Fruit fly (Drosophila melanogaster) whole organism, embryonic: ENCODE results near the gene CG7407.
A peak's percentile ranks its signal among the peaks of the same experiment; 100 is the strongest.

Experiments
- Awh ChIP-seq: fragments of 200-800 bp; sonication (Bioruptor generic); IDR thresholded peaks from 2 replicates; pipeline ENCODE4, ENCODE4 v1.3.6; 2022; ENCODE audit warnings: missing biosample characterization, missing genetic modification characterization
- B-H2 ChIP-seq: fragments of 200-800 bp; sonication (Bioruptor generic); optimal IDR thresholded peaks from 2 replicates; lab custom pipeline; 2018; ENCODE audit warnings: missing biosample characterization, mild to moderate bottlenecking, missing genetic modification characterization
- CG10209 ChIP-seq: fragments of 200-800 bp; sonication (Bioruptor generic); optimal IDR thresholded peaks from 3 replicates; lab custom pipeline; 2017; ENCODE audit warnings: missing biosample characterization, mild to moderate bottlenecking, missing genetic modification characterization, missing genetic modification reagents
- CG10321 ChIP-seq: fragments of 200-800 bp; sonication (Bioruptor generic); IDR thresholded peaks from 2 replicates; pipeline ENCODE4 v1.3.6; 2022; ENCODE audit warnings: missing biosample characterization, missing genetic modification characterization
- CG10462 ChIP-seq: fragments of 200-800 bp; sonication (Bioruptor generic); optimal IDR thresholded peaks from 2 replicates; lab custom pipeline; 2016; ENCODE audit warnings: missing biosample characterization, missing genetic modification characterization
- CG12236 ChIP-seq: fragments of 200-800 bp; sonication (Bioruptor generic); optimal IDR thresholded peaks from 2 replicates; lab custom pipeline; 2016; ENCODE audit warnings: missing biosample characterization, missing genetic modification characterization
- CG17612 ChIP-seq: fragments of 200-800 bp; sonication (Bioruptor generic); IDR thresholded peaks from 2 replicates; pipeline ENCODE4 v1.3.6; 2022; ENCODE audit warnings: missing biosample characterization, missing genetic modification characterization
- CG18599 ChIP-seq: fragments of 200-800 bp; sonication (Bioruptor generic); optimal IDR thresholded peaks from 3 replicates; lab custom pipeline; 2017; ENCODE audit warnings: missing biosample characterization, missing genetic modification characterization, mild to moderate bottlenecking, moderate library complexity, missing genetic modification reagents
- CG18764 ChIP-seq: fragments of 200-800 bp; sonication (Bioruptor generic); optimal IDR thresholded peaks from 3 replicates; lab custom pipeline; 2016; ENCODE audit warnings: missing biosample characterization, missing genetic modification characterization
- CG33213 ChIP-seq: fragments of 200-800 bp; sonication (Bioruptor generic); optimal IDR thresholded peaks from 3 replicates; lab custom pipeline; 2016; ENCODE audit warnings: missing biosample characterization, missing genetic modification characterization
- CG4328 ChIP-seq: fragments of 200-800 bp; sonication (Bioruptor generic); optimal IDR thresholded peaks from 3 replicates; lab custom pipeline; 2017; ENCODE audit warnings: missing biosample characterization, missing genetic modification reagents, missing genetic modification characterization
- CG4820 ChIP-seq: fragments of 200-800 bp; sonication (Bioruptor generic); optimal IDR thresholded peaks from 3 replicates; lab custom pipeline; 2016; ENCODE audit warnings: missing biosample characterization, missing genetic modification characterization
- CG6272 ChIP-seq: fragments of 200-800 bp; sonication (Bioruptor generic); IDR thresholded peaks from 2 replicates; pipeline ENCODE4 v1.3.6; 2022; ENCODE audit warnings: missing biosample characterization, missing genetic modification characterization
- CG7372 ChIP-seq: fragments of 200-800 bp; sonication (Bioruptor generic); IDR thresholded peaks from 2 replicates; pipeline ENCODE4 v1.3.6; 2022; ENCODE audit warnings: missing biosample characterization, missing genetic modification characterization
- CG8359 ChIP-seq: fragments of 200-800 bp; sonication (Bioruptor generic); optimal IDR thresholded peaks from 2 replicates; lab custom pipeline; 2017; ENCODE audit warnings: missing biosample characterization, mild to moderate bottlenecking, missing genetic modification characterization, borderline replicate concordance
- CG9817 ChIP-seq: fragments of 200-800 bp; sonication (Bioruptor generic); optimal IDR thresholded peaks from 2 replicates; lab custom pipeline; 2018; ENCODE audit warnings: missing biosample characterization, mild to moderate bottlenecking, missing genetic modification characterization, moderate library complexity
- D19A ChIP-seq: fragments of 200-800 bp; optimal IDR thresholded peaks from 3 replicates; lab custom pipeline; 2019; ENCODE audit warnings: missing biosample characterization, mild to moderate bottlenecking, missing genetic modification characterization, moderate library complexity
- Doc2 ChIP-seq: fragments of 200-800 bp; sonication (Bioruptor generic); IDR thresholded peaks from 2 replicates; pipeline ENCODE4 v1.3.6; 2022; ENCODE audit warnings: missing biosample characterization, missing genetic modification characterization
- Eip74EF ChIP-seq, 2 experiments: fragments of 200-800 bp in 1 of 2; fragments of >200 bp in 1 of 2; sonication (Bioruptor generic) in 1 of 2; optimal IDR thresholded peaks; 2 replicates each; lab custom pipeline; 2017 to 2019; ENCODE audit warnings: missing biosample characterization in 2 of 2, missing genetic modification characterization in 2 of 2, mild to moderate bottlenecking in 1 of 2, moderate library complexity in 1 of 2
- H15 ChIP-seq: fragments of 200-800 bp; sonication (Bioruptor generic); IDR thresholded peaks from 3 replicates; pipeline ENCODE4 v1.3.6; 2022; ENCODE audit warnings: missing biosample characterization, missing genetic modification characterization
- H2.0 ChIP-seq: fragments of 200-800 bp; sonication (Bioruptor generic); IDR thresholded peaks from 2 replicates; pipeline ENCODE4 v1.3.6; 2022; ENCODE audit warnings: missing biosample characterization, missing genetic modification characterization
- HLH3B ChIP-seq: fragments of 200-800 bp; sonication (Bioruptor generic); IDR thresholded peaks from 2 replicates; pipeline ENCODE4 v1.3.6; 2022; ENCODE audit warnings: missing biosample characterization, missing genetic modification characterization
- Hr39 ChIP-seq: fragments of >200 bp; optimal IDR thresholded peaks from 2 replicates; lab custom pipeline; 2017
- Hsf ChIP-seq: fragments of 200-800 bp; sonication (Bioruptor generic); optimal IDR thresholded peaks from 3 replicates; lab custom pipeline; 2016; ENCODE audit warnings: missing biosample characterization, missing genetic modification characterization
- Mad ChIP-seq: fragments of 200-800 bp; sonication (Bioruptor generic); optimal IDR thresholded peaks from 2 replicates; lab custom pipeline; 2016; ENCODE audit warnings: missing biosample characterization, missing genetic modification characterization
- NC2β ChIP-seq: fragments of 200-800 bp; sonication (Bioruptor generic); optimal IDR thresholded peaks from 2 replicates; lab custom pipeline; 2016; ENCODE audit warnings: missing biosample characterization, missing genetic modification characterization
- Opbp ChIP-seq: fragments of 200-800 bp; sonication (Bioruptor generic); IDR thresholded peaks from 3 replicates; pipeline ENCODE4 v1.3.6; 2022; ENCODE audit warnings: missing biosample characterization, missing genetic modification characterization; ENCODE audit not compliant: partially characterized antibody
- Optix ChIP-seq: fragments of 200-800 bp; sonication (Bioruptor generic); IDR thresholded peaks from 3 replicates; pipeline ENCODE4 v1.3.6; 2022; ENCODE audit warnings: missing biosample characterization, missing genetic modification characterization
- Side ChIP-seq: fragments of 200-800 bp; sonication (Bioruptor generic); optimal IDR thresholded peaks from 2 replicates; lab custom pipeline; 2016; ENCODE audit warnings: missing biosample characterization, missing genetic modification characterization
- Spps ChIP-seq: fragments of 200-800 bp; sonication (Bioruptor generic); optimal IDR thresholded peaks from 2 replicates; lab custom pipeline; 2018; ENCODE audit warnings: missing biosample characterization, mild to moderate bottlenecking, missing genetic modification characterization
- Tbp ChIP-seq: fragments of >200 bp; optimal IDR thresholded peaks from 2 replicates; lab custom pipeline; 2018; ENCODE audit warnings: missing biosample characterization, missing genetic modification characterization
- Xbp1 ChIP-seq: fragments of 200-800 bp; sonication (Bioruptor generic); optimal IDR thresholded peaks from 3 replicates; lab custom pipeline; 2016; ENCODE audit warnings: missing biosample characterization, mild to moderate bottlenecking, missing genetic modification characterization
- ash1 ChIP-seq: fragments of 200-800 bp; sonication (Bioruptor generic); optimal IDR thresholded peaks from 2 replicates; lab custom pipeline; 2018; ENCODE audit warnings: missing biosample characterization, mild to moderate bottlenecking, missing genetic modification characterization
- caup ChIP-seq: fragments of 200-800 bp; sonication (Bioruptor generic); optimal IDR thresholded peaks from 3 replicates; lab custom pipeline; 2017; ENCODE audit warnings: missing biosample characterization, mild to moderate bottlenecking, missing genetic modification characterization, moderate library complexity; ENCODE audit not compliant: severe bottlenecking
- esg ChIP-seq: fragments of 200-800 bp; sonication (Bioruptor generic); conservative IDR thresholded peaks from 2 replicates; pipeline ENCODE4 v1.3.6; 2022; ENCODE audit warnings: missing biosample characterization, missing genetic modification characterization
- gfzf ChIP-seq: fragments of 200-800 bp; sonication (Bioruptor generic); optimal IDR thresholded peaks from 2 replicates; lab custom pipeline; 2016; ENCODE audit warnings: missing biosample characterization, mild to moderate bottlenecking, missing genetic modification characterization, moderate library complexity
- hbn ChIP-seq: fragments of 200-800 bp; sonication (Bioruptor generic); IDR thresholded peaks from 2 replicates; pipeline ENCODE4 v1.3.6; 2022; ENCODE audit warnings: missing biosample characterization, missing genetic modification characterization; ENCODE audit not compliant: partially characterized antibody
- inv ChIP-seq: fragments of 200-800 bp; sonication (Bioruptor generic); IDR thresholded peaks from 2 replicates; pipeline ENCODE4 v1.3.6; 2022; ENCODE audit warnings: missing biosample characterization, missing genetic modification characterization; ENCODE audit not compliant: partially characterized antibody
- kni ChIP-seq: fragments of 200-800 bp; sonication (Bioruptor generic); optimal IDR thresholded peaks from 3 replicates; lab custom pipeline; 2017; ENCODE audit warnings: mild to moderate bottlenecking, missing biosample characterization, missing genetic modification reagents, missing genetic modification characterization
- nerfin-2 ChIP-seq: fragments of 200-800 bp; sonication (Bioruptor generic); IDR thresholded peaks from 2 replicates; pipeline ENCODE4 v1.3.6; 2022; ENCODE audit warnings: missing biosample characterization, missing genetic modification characterization; ENCODE audit not compliant: partially characterized antibody
- pros ChIP-seq: fragments of 200-800 bp; sonication (Bioruptor generic); optimal IDR thresholded peaks from 3 replicates; lab custom pipeline; 2019; ENCODE audit warnings: missing biosample characterization, mild to moderate bottlenecking, missing genetic modification characterization, moderate library complexity
- schlank ChIP-seq: fragments of 200-800 bp; sonication (Bioruptor generic); optimal IDR thresholded peaks from 2 replicates; lab custom pipeline; 2018; ENCODE audit warnings: missing biosample characterization, mild to moderate bottlenecking, missing genetic modification characterization
- shn ChIP-seq: fragments of 200-800 bp; sonication (Bioruptor generic); optimal IDR thresholded peaks from 3 replicates; lab custom pipeline; 2016; ENCODE audit warnings: missing biosample characterization, missing genetic modification characterization
- slbo ChIP-seq: fragments of 200-800 bp; sonication (Bioruptor generic); IDR thresholded peaks from 2 replicates; pipeline ENCODE4 v1.3.6; 2022; ENCODE audit warnings: missing biosample characterization, missing genetic modification characterization
- stc ChIP-seq: fragments of 200-800 bp; sonication (Bioruptor generic); IDR thresholded peaks from 2 replicates; pipeline ENCODE4 v1.3.6; 2022; ENCODE audit warnings: missing biosample characterization, missing genetic modification characterization
- stwl ChIP-seq: fragments of 200-800 bp; sonication (Bioruptor generic); optimal IDR thresholded peaks from 3 replicates; lab custom pipeline; 2018; ENCODE audit warnings: missing biosample characterization, mild to moderate bottlenecking, missing genetic modification characterization, moderate library complexity
- ttk ChIP-seq: fragments of 200-800 bp; sonication (Bioruptor generic); IDR thresholded peaks from 2 replicates; pipeline ENCODE4 v2.1.2; 2022; ENCODE audit warnings: missing biosample characterization, missing genetic modification characterization
- wdn ChIP-seq: fragments of 200-800 bp; sonication (Bioruptor generic); IDR thresholded peaks from 2 replicates; pipeline ENCODE4 v1.3.6; 2022; ENCODE audit warnings: missing biosample characterization, missing genetic modification characterization
- wek ChIP-seq: fragments of 200-800 bp; sonication (Bioruptor generic); optimal IDR thresholded peaks from 3 replicates; lab custom pipeline; 2018; ENCODE audit warnings: missing biosample characterization, mild to moderate bottlenecking, missing genetic modification characterization, moderate library complexity
- wor ChIP-seq: fragments of 200-800 bp; sonication (Bioruptor generic); IDR thresholded peaks from 2 replicates; pipeline ENCODE4 v1.3.6; 2022; ENCODE audit warnings: missing biosample characterization, missing genetic modification characterization
- zen2 ChIP-seq: fragments of 200-800 bp; sonication (Bioruptor generic); IDR thresholded peaks from 3 replicates; pipeline ENCODE4 v1.3.6; 2022; ENCODE audit warnings: missing biosample characterization, missing genetic modification characterization; ENCODE audit not compliant: partially characterized antibody

The CG7407 gene

dm6 chr3L:21841079-21841478 lies 17.8 kb downstream of the CG7407 start, which contains the start of gene P5CDh1 (continued):
- TF ChIP-seq Eip74EF (GFP tag; optimal IDR thresholded peaks at IDR 0.05; lab: Kevin White, UChicago) (no peak), CG33213 (GFP tag; lab: Kevin White, UChicago) (no peak), kni (no peak), B-H2 (GFP tag; lab: Kevin White, UChicago) (peak; percentile 54), Optix (GFP tag; lab: Robert Waterston, UW) (0 out of 3 replicates have a peak, but pooled peaks have one; percentile 6), Mad (GFP tag; lab: Kevin White, UChicago) (peak; percentile 8), Spps (tag; lab: Kevin White, UChicago) (no peak), H2.0 (peak; percentile 44; the same call in 1 of the 2 replicates), Hr39 (no peak), esg (no peak), Awh (GFP tag; lab: Robert Waterston, UW) (no peak), HLH3B (GFP tag; lab: Robert Waterston, UW) (no peak), CG18599 (GFP tag; lab: Kevin White, UChicago) (no peak), CG7372 (GFP tag; lab: Robert Waterston, UW) (no peak), zen2 (peak; percentile 94), wdn (GFP tag; lab: Robert Waterston, UW) (no peak), CG10321 (GFP tag; lab: Robert Waterston, UW) (no peak), Opbp (GFP tag; lab: Robert Waterston, UW) (peak; percentile 90), CG10209 (GFP tag; lab: Kevin White, UChicago) (no peak), slbo (GFP tag; lab: Robert Waterston, UW) (peak; percentile 59; the same call in 1 of the 2 replicates), schlank (tag; lab: Kevin White, UChicago) (no peak), gfzf (peak; percentile 55), CG9817 (tag; lab: Kevin White, UChicago) (peak; percentile 37), CG12236 (GFP tag; lab: Kevin White, UChicago) (no peak), stwl (tag; lab: Kevin White, UChicago) (peak; percentile 75), CG18764 (GFP tag; lab: Kevin White, UChicago) (no peak), NC2β (no peak), ash1 (GFP tag; lab: Kevin White, UChicago) (no peak), Side (GFP tag; lab: Kevin White, UChicago) (peak; percentile 29), CG10462 (GFP tag; lab: Kevin White, UChicago) (no peak), shn (GFP tag; lab: Kevin White, UChicago) (peak; percentile 33), D19A (tag; lab: Kevin White, UChicago) (no peak), nerfin-2 (GFP tag; lab: Robert Waterston, UW) (peak; percentile 86), Tbp (GFP tag; lab: Kevin White, UChicago) (no peak), CG4328 (GFP tag; lab: Kevin White, UChicago) (no peak), CG8359 (GFP tag; lab: Kevin White, UChicago) (no peak), ttk (no peak), inv (GFP tag; lab: Robert Waterston, UW) (peak; percentile 78), wor (GFP tag; lab: Robert Waterston, UW) (no peak), H15 (0 out of 3 replicates have a peak, but pooled peaks have one; percentile 26), caup (GFP tag; lab: Kevin White, UChicago) (peak; percentile 50), Xbp1 (GFP tag; lab: Kevin White, UChicago) (peak; percentile 23), pros (GFP tag; lab: Kevin White, UChicago) (no peak), CG6272 (peak; percentile 25; the same call in 1 of the 2 replicates), Hsf (peak; percentile 25), CG17612 (GFP tag; lab: Robert Waterston, UW) (no peak), CG4820 (no peak), wek (GFP tag; lab: Kevin White, UChicago) (peak; percentile 18), stc (GFP tag; lab: Robert Waterston, UW) (0 out of 2 replicates have a peak, but pooled peaks have one; percentile 25), hbn (GFP tag; lab: Robert Waterston, UW) (peak; percentile 88), Doc2 (GFP tag; lab: Robert Waterston, UW) (no peak)
